Fruit fly (Drosophila melanogaster): ENCODE results near the gene CG11594.

dm6 chr3L:4059293-4059820, 33.5 kb upstream of the CG11594 start, which contains the start of gene Ugt305A1:
- TF ChIP-seq pdm3 (GFP tag; optimal IDR thresholded peaks at IDR 0.05) = no peak
- TF ChIP-seq Blimp-1 (GFP tag; optimal IDR thresholded peaks at IDR 0.05) = no peak
- peak; percentile 38; the same call in 1 of the 2 replicates for TF ChIP-seq CG15336 (GFP tag; IDR thresholded peaks at IDR 0.05)
- TF ChIP-seq CG16779 (tag; optimal IDR thresholded peaks at IDR 0.05) = no peak
- TF ChIP-seq Gug (GFP tag; IDR thresholded peaks at IDR 0.05) = no peak
- TF ChIP-seq Sox102F (GFP tag; optimal IDR thresholded peaks at IDR 0.05) = no peak
- TF ChIP-seq OdsH (GFP tag; optimal IDR thresholded peaks at IDR 0.05) = no peak
- no peak for TF ChIP-seq CG6854 (GFP tag; optimal IDR thresholded peaks at IDR 0.05)
- TF ChIP-seq CG1621 (tag; optimal IDR thresholded peaks at IDR 0.05) = no peak
- no peak for TF ChIP-seq dac (GFP tag; optimal IDR thresholded peaks at IDR 0.05)
- no peak for TF ChIP-seq Sox15 (GFP tag; optimal IDR thresholded peaks at IDR 0.05)
- TF ChIP-seq net (GFP tag; optimal IDR thresholded peaks at IDR 0.05) = no peak
- TF ChIP-seq CG6792 (GFP tag; optimal IDR thresholded peaks at IDR 0.05) = no peak
- no peak for TF ChIP-seq CG8319 (GFP tag; optimal IDR thresholded peaks at IDR 0.05)
